Fruit fly (Drosophila melanogaster) whole organism, embryonic: Measurements from ENCODE around the gene CG43116.

Source experiments
- Atf-2 ChIP-seq: fragments of 200-800 bp; sonication (Bioruptor generic); optimal IDR thresholded peaks from 2 replicates; lab custom pipeline; 2016; ENCODE audit warnings: missing biosample characterization, missing genetic modification characterization
- B-H1 ChIP-seq: fragments of 200-800 bp; sonication (Bioruptor generic); IDR thresholded peaks from 3 replicates; pipeline ENCODE4 v1.3.6; 2022; ENCODE audit warnings: missing biosample characterization, missing genetic modification characterization
- CG10209 ChIP-seq: fragments of 200-800 bp; sonication (Bioruptor generic); optimal IDR thresholded peaks from 3 replicates; lab custom pipeline; 2017; ENCODE audit warnings: missing biosample characterization, mild to moderate bottlenecking, missing genetic modification characterization, missing genetic modification reagents
- CG10543 ChIP-seq: fragments of 200-800 bp; sonication (Bioruptor generic); optimal IDR thresholded peaks from 3 replicates; lab custom pipeline; 2017; ENCODE audit warnings: missing biosample characterization, mild to moderate bottlenecking, missing genetic modification characterization, moderate library complexity
- CG10654 ChIP-seq: fragments of 200-800 bp; sonication (Bioruptor generic); optimal IDR thresholded peaks from 2 replicates; lab custom pipeline; 2016; ENCODE audit warnings: missing biosample characterization, missing genetic modification characterization
- CG12104 ChIP-seq: fragments of 200-800 bp; sonication (Bioruptor generic); optimal IDR thresholded peaks from 3 replicates; lab custom pipeline; 2016; ENCODE audit warnings: missing biosample characterization, missing genetic modification characterization
- CG13624 ChIP-seq: fragments of 200-800 bp; sonication (Bioruptor generic); optimal IDR thresholded peaks from 2 replicates; lab custom pipeline; 2016; ENCODE audit warnings: missing biosample characterization, missing genetic modification characterization
- CG15269 ChIP-seq: fragments of 200-800 bp; sonication (Bioruptor generic); optimal IDR thresholded peaks from 2 replicates; lab custom pipeline; 2018; ENCODE audit warnings: missing biosample characterization, mild to moderate bottlenecking, missing genetic modification characterization, moderate library complexity
- CG18011 ChIP-seq: fragments of 200-800 bp; sonication (Bioruptor generic); optimal IDR thresholded peaks from 2 replicates; lab custom pipeline; 2017; ENCODE audit warnings: missing biosample characterization, missing genetic modification characterization, mild to moderate bottlenecking, moderate library complexity, missing genotype
- CG2202 ChIP-seq: fragments of 200-800 bp; sonication (Bioruptor generic); optimal IDR thresholded peaks from 2 replicates; lab custom pipeline; 2018; ENCODE audit warnings: missing biosample characterization, mild to moderate bottlenecking, missing genetic modification characterization
- CG2678 ChIP-seq: fragments of 200-800 bp; sonication (Bioruptor generic); optimal IDR thresholded peaks from 3 replicates; lab custom pipeline; 2019; ENCODE audit warnings: missing biosample characterization, mild to moderate bottlenecking, missing genetic modification characterization, moderate library complexity
- CG31365 ChIP-seq: fragments of 200-800 bp; sonication (Bioruptor generic); optimal IDR thresholded peaks from 2 replicates; lab custom pipeline; 2018; ENCODE audit warnings: missing biosample characterization, mild to moderate bottlenecking, missing genetic modification characterization
- CG3163 ChIP-seq: fragments of 200-800 bp; sonication (Bioruptor generic); optimal IDR thresholded peaks from 3 replicates; lab custom pipeline; 2016; ENCODE audit warnings: missing biosample characterization, missing genetic modification characterization
- CG3726 ChIP-seq: fragments of 200-800 bp; sonication (Bioruptor generic); IDR thresholded peaks from 3 replicates; pipeline ENCODE4, ENCODE4 v1.3.6; 2022; ENCODE audit warnings: missing biosample characterization, missing genetic modification characterization
- CG4282 ChIP-seq: fragments of 200-800 bp; sonication (Bioruptor generic); optimal IDR thresholded peaks from 2 replicates; lab custom pipeline; 2016; ENCODE audit warnings: missing biosample characterization, missing genetic modification characterization
- CG4360 ChIP-seq: fragments of 200-800 bp; sonication (Bioruptor generic); IDR thresholded peaks from 2 replicates; pipeline ENCODE4 v1.3.6; 2022; ENCODE audit warnings: missing biosample characterization, missing genetic modification characterization
- CG4617 ChIP-seq: fragments of 200-800 bp; sonication (Bioruptor generic); optimal IDR thresholded peaks from 3 replicates; lab custom pipeline; 2016; ENCODE audit warnings: missing biosample characterization, missing genetic modification characterization, borderline replicate concordance
- CG4820 ChIP-seq: fragments of 200-800 bp; sonication (Bioruptor generic); optimal IDR thresholded peaks from 3 replicates; lab custom pipeline; 2016; ENCODE audit warnings: missing biosample characterization, missing genetic modification characterization
- CG5953 ChIP-seq: fragments of 200-800 bp; sonication (Bioruptor generic); IDR thresholded peaks from 2 replicates; pipeline ENCODE4 v1.3.6; 2022; ENCODE audit warnings: missing biosample characterization, missing genetic modification characterization
- CG6175 ChIP-seq: fragments of 200-800 bp; sonication (Bioruptor generic); IDR thresholded peaks from 3 replicates; pipeline ENCODE4 v1.3.6; 2022; ENCODE audit warnings: missing biosample characterization, missing genetic modification characterization
- CG6813 ChIP-seq: fragments of 200-800 bp; sonication (Bioruptor generic); optimal IDR thresholded peaks from 2 replicates; lab custom pipeline; 2017; ENCODE audit warnings: missing biosample characterization, missing genetic modification characterization, mild to moderate bottlenecking, moderate library complexity, missing genetic modification reagents
- CG7372 ChIP-seq: fragments of 200-800 bp; sonication (Bioruptor generic); IDR thresholded peaks from 2 replicates; pipeline ENCODE4 v1.3.6; 2022; ENCODE audit warnings: missing biosample characterization, missing genetic modification characterization
- CG7556 ChIP-seq: fragments of 200-800 bp; sonication (Bioruptor generic); optimal IDR thresholded peaks from 2 replicates; lab custom pipeline; 2017; ENCODE audit warnings: missing biosample characterization, mild to moderate bottlenecking, missing genetic modification characterization
- CG9609 ChIP-seq: fragments of 200-800 bp; sonication (Bioruptor generic); optimal IDR thresholded peaks from 3 replicates; lab custom pipeline; 2016; ENCODE audit warnings: missing biosample characterization, missing genetic modification characterization
- CkIIα-i1 ChIP-seq: fragments of 200-800 bp; sonication (Bioruptor generic); IDR thresholded peaks from 2 replicates; pipeline ENCODE4 v1.3.6; 2022; ENCODE audit warnings: missing biosample characterization, missing genetic modification characterization
- CoRest ChIP-seq: fragments of 200-800 bp; sonication (Bioruptor generic); optimal IDR thresholded peaks from 3 replicates; lab custom pipeline; 2018; ENCODE audit warnings: missing biosample characterization, mild to moderate bottlenecking, missing genetic modification characterization, moderate library complexity
- Dip2 ChIP-seq: fragments of 200-800 bp; sonication (Bioruptor generic); IDR thresholded peaks from 2 replicates; pipeline ENCODE4 v1.3.6; 2022; ENCODE audit warnings: missing biosample characterization, missing genetic modification characterization
- HmgD ChIP-seq: fragments of 200-800 bp; sonication (Bioruptor generic); optimal IDR thresholded peaks from 3 replicates; lab custom pipeline; 2016; ENCODE audit warnings: missing biosample characterization, missing genetic modification characterization
- Hmr ChIP-seq: fragments of 200-800 bp; sonication (Bioruptor generic); optimal IDR thresholded peaks from 3 replicates; lab custom pipeline; 2017; ENCODE audit warnings: mild to moderate bottlenecking, missing biosample characterization, missing genetic modification reagents, missing genetic modification characterization
- Hr3 ChIP-seq: fragments of 200-800 bp; sonication (Bioruptor generic); optimal IDR thresholded peaks from 3 replicates; lab custom pipeline; 2016; ENCODE audit warnings: missing biosample characterization, missing genetic modification characterization
- Med ChIP-seq: fragments of 200-800 bp; sonication (Bioruptor generic); peaks from one replicate; lab custom pipeline; 2016; ENCODE audit warnings: missing biosample characterization, missing genetic modification characterization, mild to moderate bottlenecking, inconsistent platforms, moderate library complexity
- NC2α ChIP-seq: fragments of 200-800 bp; sonication (Bioruptor generic); optimal IDR thresholded peaks from 2 replicates; lab custom pipeline; 2016; ENCODE audit warnings: missing biosample characterization, missing genetic modification characterization
- Nf-YA ChIP-seq: fragments of 200-800 bp; sonication (Bioruptor generic); IDR thresholded peaks from 2 replicates; pipeline ENCODE4 v1.3.6; 2022; ENCODE audit warnings: missing biosample characterization, missing genetic modification characterization
- Usf ChIP-seq: fragments of 200-800 bp; sonication (Bioruptor generic); optimal IDR thresholded peaks from 2 replicates; lab custom pipeline; 2017; ENCODE audit warnings: missing genotype, missing biosample characterization, missing genetic modification characterization
- al ChIP-seq: fragments of 200-800 bp; sonication (Bioruptor generic); IDR thresholded peaks from 2 replicates; pipeline ENCODE4 v1.3.6; 2022; ENCODE audit warnings: missing biosample characterization, missing genetic modification characterization
- ase ChIP-seq: fragments of 200-800 bp; sonication (Bioruptor generic); IDR thresholded peaks from 3 replicates; pipeline ENCODE4 v1.3.6; 2022; ENCODE audit warnings: missing biosample characterization, missing genetic modification characterization
- crp ChIP-seq, 2 experiments: fragments of 200-800 bp; sonication (Bioruptor generic); optimal IDR thresholded peaks; 2 replicates in 1 of 2; 3 replicates in 1 of 2; lab custom pipeline; 2017; ENCODE audit warnings: missing biosample characterization in 2 of 2, missing genetic modification characterization in 2 of 2, mild to moderate bottlenecking in 1 of 2, moderate library complexity in 1 of 2
- cwo ChIP-seq: fragments of 200-800 bp; sonication (Bioruptor generic); optimal IDR thresholded peaks from 3 replicates; lab custom pipeline; 2017; ENCODE audit warnings: missing biosample characterization, missing genetic modification characterization, mild to moderate bottlenecking, moderate library complexity, missing genetic modification reagents
- lilli ChIP-seq: fragments of 200-800 bp; sonication (Bioruptor generic); optimal IDR thresholded peaks from 3 replicates; lab custom pipeline; 2016; ENCODE audit warnings: missing biosample characterization, missing genetic modification characterization
- lov ChIP-seq, 2 experiments: fragments of 200-800 bp in 1 of 2; fragments of >200 bp in 1 of 2; sonication (Bioruptor generic) in 1 of 2; IDR thresholded peaks in 1 of 2; optimal IDR thresholded peaks in 1 of 2; 2 replicates in 1 of 2; 3 replicates in 1 of 2; pipeline versions ENCODE4 v1.3.6 to Lab custom; 2017 to 2022; ENCODE audit warnings: missing biosample characterization in 1 of 2, missing genetic modification characterization in 1 of 2
- otp ChIP-seq: fragments of 200-800 bp; sonication (Bioruptor generic); IDR thresholded peaks from 3 replicates; pipeline ENCODE4, ENCODE4 v1.3.6; 2022; ENCODE audit warnings: missing biosample characterization, missing genetic modification characterization
- prd ChIP-seq, 3 experiments: fragments of >200 bp in 2 of 3; fragments of 200-800 bp in 1 of 3; sonication (Bioruptor generic) in 1 of 3; optimal IDR thresholded peaks in 2 of 3; IDR thresholded peaks in 1 of 3; 2 replicates in 2 of 3; 3 replicates in 1 of 3; pipeline versions ENCODE4 v1.3.6 to Lab custom; 2017 to 2022; ENCODE audit warnings: missing biosample characterization in 1 of 3, missing genetic modification characterization in 1 of 3
- ranshi ChIP-seq: fragments of 200-800 bp; sonication (Bioruptor generic); IDR thresholded peaks from 2 replicates; pipeline ENCODE4 v1.3.6; 2022; ENCODE audit warnings: missing biosample characterization, missing genetic modification characterization
- ro ChIP-seq: fragments of 200-800 bp; sonication (Bioruptor generic); IDR thresholded peaks from 2 replicates; pipeline ENCODE4 v1.3.6; 2022; ENCODE audit warnings: missing biosample characterization, missing genetic modification characterization
- sd ChIP-seq: fragments of 200-800 bp; sonication (Bioruptor generic); optimal IDR thresholded peaks from 3 replicates; lab custom pipeline; 2018; ENCODE audit warnings: missing biosample characterization, mild to moderate bottlenecking, missing genetic modification characterization, moderate library complexity
- sens-2 ChIP-seq: fragments of 200-800 bp; sonication (Bioruptor generic); IDR thresholded peaks from 2 replicates; pipeline ENCODE4 v1.3.6; 2022; ENCODE audit warnings: missing biosample characterization, missing genetic modification characterization
- seq ChIP-seq: fragments of 200-800 bp; sonication (Bioruptor generic); IDR thresholded peaks from 2 replicates; pipeline ENCODE4 v1.3.6; 2022; ENCODE audit warnings: missing biosample characterization, missing genetic modification characterization
- slou ChIP-seq: fragments of 200-800 bp; sonication (Bioruptor generic); optimal IDR thresholded peaks from 3 replicates; lab custom pipeline; 2016; ENCODE audit warnings: missing biosample characterization, missing genetic modification characterization
- sr ChIP-seq: fragments of 200-800 bp; sonication (Bioruptor generic); IDR thresholded peaks from 3 replicates; pipeline ENCODE4 v1.3.6; 2022; ENCODE audit warnings: missing biosample characterization, missing genetic modification characterization

CG43116 gene

DNA sequence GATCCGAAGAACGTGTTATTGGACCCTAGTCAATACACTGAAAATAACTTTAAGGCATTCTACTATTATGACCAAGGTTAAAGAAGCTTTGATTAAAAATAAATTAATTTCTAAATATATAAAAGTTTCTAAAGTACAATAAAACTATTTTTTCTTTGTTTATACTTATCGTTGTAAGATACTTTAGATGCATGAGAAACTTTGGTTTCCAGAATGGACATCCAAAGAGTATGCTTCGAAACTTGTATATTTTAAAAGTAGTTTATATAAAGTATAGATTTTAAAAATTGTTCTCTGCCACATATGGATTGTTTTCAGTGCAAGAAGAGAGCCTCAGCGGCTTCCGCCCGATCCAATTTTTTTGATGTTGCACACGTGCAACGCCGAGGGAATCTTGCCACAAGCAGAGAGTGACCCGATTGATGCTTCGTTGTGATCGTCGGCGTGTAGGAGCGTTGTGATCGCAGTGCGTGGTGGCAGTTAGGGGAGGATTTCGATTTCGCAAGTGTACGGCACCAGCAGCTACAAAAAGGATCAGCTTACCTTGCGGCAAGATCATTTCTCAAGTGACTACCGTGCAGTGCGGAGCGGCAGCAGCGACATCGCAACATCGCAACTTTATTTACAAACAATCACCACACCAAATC is 395 bp upstream of the CG43116 start (continued):
- TF ChIP-seq Atf-2 (GFP tag; lab: Kevin White, UChicago) (no peak), B-H1 (GFP tag; lab: Robert Waterston, UW) (no peak), CG13624 (no peak), CG10543 (GFP tag; lab: Kevin White, UChicago) (no peak), Med (GFP tag; lab: Kevin White, UChicago) (no peak), sd (tag; lab: Kevin White, UChicago) (no peak), al (GFP tag; lab: Robert Waterston, UW) (no peak), HmgD (no peak), CG4360 (GFP tag; lab: Robert Waterston, UW) (no peak), sens-2 (GFP tag; lab: Robert Waterston, UW) (0 out of 2 replicates have a peak, but pooled peaks have one; percentile 45), CG4617 (GFP tag; lab: Kevin White, UChicago) (peak; percentile 18), NC2α (GFP tag; lab: Kevin White, UChicago) (no peak), CG4282 (GFP tag; lab: Kevin White, UChicago) (no peak), lilli (GFP tag; lab: Kevin White, UChicago) (no peak), cwo (GFP tag; lab: Kevin White, UChicago) (no peak), sr (GFP tag; lab: Robert Waterston, UW) (no peak), seq (GFP tag; lab: Robert Waterston, UW) (no peak), CG15269 (tag; lab: Kevin White, UChicago) (peak; percentile 41), CkIIα-i1 (GFP tag; lab: Robert Waterston, UW) (no peak), crp (GFP tag; optimal IDR thresholded peaks at IDR 0.05; lab: Kevin White, UChicago) (peak in 1 of 2 experiments; percentile 4), Nf-YA (GFP tag; lab: Robert Waterston, UW) (0 out of 2 replicates have a peak, but pooled peaks have one; percentile 38), CG2678 (tag; lab: Kevin White, UChicago) (peak; percentile 70), otp (GFP tag; lab: Robert Waterston, UW) (peak; percentile 33; the same call in 1 of the 3 replicates), CG7556 (peak; percentile 68), ro (GFP tag; lab: Robert Waterston, UW) (no peak; the same call in 1 of the 2 replicates), slou (GFP tag; lab: Kevin White, UChicago) (peak; percentile 37), CG12104 (GFP tag; lab: Kevin White, UChicago) (peak; percentile 69), CG6813 (GFP tag; lab: Kevin White, UChicago) (peak; percentile 74), lov (optimal IDR thresholded peaks at IDR 0.05; lab: Kevin White, UChicago) (no peak), lov (GFP tag; IDR thresholded peaks at IDR 0.05; lab: Robert Waterston, UW) (peak; percentile 77; the same call in 2 of the 3 replicates), CG6175 (GFP tag; lab: Robert Waterston, UW) (no peak), CG3163 (GFP tag; lab: Kevin White, UChicago) (no peak), ase (GFP tag; lab: Robert Waterston, UW) (no peak; the same call in 2 of the 3 replicates), CG7372 (no peak), ranshi (GFP tag; lab: Robert Waterston, UW) (no peak; the same call in 1 of the 2 replicates), CG3726 (GFP tag; lab: Robert Waterston, UW) (no peak), CG10654 (GFP tag; lab: Kevin White, UChicago) (peak; percentile 55), CoRest (peak; percentile 92), CG4820 (GFP tag; lab: Kevin White, UChicago) (peak; percentile 76), CG5953 (GFP tag; lab: Robert Waterston, UW) (no peak), prd (optimal IDR thresholded peaks at IDR 0.05; lab: Kevin White, UChicago) (no peak), prd (GFP tag; IDR thresholded peaks at IDR 0.05; lab: Robert Waterston, UW) (peak; percentile 85), Hr3 (GFP tag; lab: Kevin White, UChicago) (peak; percentile 77), CG2202 (tag; lab: Kevin White, UChicago) (peak; percentile 89), CG10209 (GFP tag; lab: Kevin White, UChicago) (peak; percentile 83), CG31365 (tag; lab: Kevin White, UChicago) (no peak), Hmr (GFP tag; lab: Kevin White, UChicago) (no peak), Usf (GFP tag; lab: Kevin White, UChicago) (peak; percentile 91), CG9609 (GFP tag; lab: Kevin White, UChicago) (no peak), Dip2 (GFP tag; lab: Robert Waterston, UW) (no peak), CG18011 (GFP tag; lab: Kevin White, UChicago) (no peak)
